Worm (Caenorhabditis elegans): Measurements from ENCODE around the gene atg-13.

ce11 chrIII:8129195-8129594 lies 28.8 kb downstream of the atg-13 start:
- TF ChIP-seq him-1 (tag; optimal IDR thresholded peaks at IDR 0.05) (no peak), dao-5 (tag; optimal IDR thresholded peaks at IDR 0.05) (no peak)
